Worm (Caenorhabditis elegans) whole organism, young adult: ENCODE results near the gene algn-13.

Source experiments
- Y67H2A.10 ChIP-seq: fragments of 200-800 bp; sonication (Bioruptor generic); conservative IDR thresholded peaks from 2 replicates; pipeline ENCODE4 v1.3.6; 2022; ENCODE audit warnings: missing genetic modification reagents, missing genetic modification characterization, missing compliant biosample characterization
- akir-1 ChIP-seq: fragments of 200-800 bp; sonication (Bioruptor generic); optimal IDR thresholded peaks from 2 replicates; lab custom pipeline; 2018; ENCODE audit warnings: mild to moderate bottlenecking, missing genetic modification characterization, moderate library complexity, missing compliant biosample characterization
- egl-44 ChIP-seq: fragments of 200-800 bp; sonication (Bioruptor generic); IDR thresholded peaks from 2 replicates; pipeline ENCODE4 v1.3.6; 2022; ENCODE audit warnings: missing genetic modification reagents, missing genetic modification characterization, missing compliant biosample characterization
- hmg-20 ChIP-seq: fragments of 200-800 bp; sonication (Bioruptor generic); IDR thresholded peaks from 2 replicates; pipeline ENCODE4 v1.3.6; 2022; ENCODE audit warnings: missing genetic modification reagents, missing genetic modification characterization, missing compliant biosample characterization
- madf-8 ChIP-seq: fragments of 200-800 bp; sonication (Bioruptor generic); conservative IDR thresholded peaks from 2 replicates; pipeline ENCODE4 v1.3.6; 2022; ENCODE audit warnings: missing genetic modification reagents, missing genetic modification characterization, missing compliant biosample characterization
- mcd-1 ChIP-seq: fragments of 200-800 bp; sonication (Bioruptor generic); IDR thresholded peaks from 2 replicates; pipeline ENCODE4 v1.3.6; 2022; ENCODE audit warnings: missing genetic modification reagents, missing genetic modification characterization, missing compliant biosample characterization
- somi-1 ChIP-seq: fragments of 200-800 bp; sonication (Bioruptor generic); optimal IDR thresholded peaks from 2 replicates; lab custom pipeline; 2018; ENCODE audit warnings: mild to moderate bottlenecking, missing genetic modification characterization, missing compliant biosample characterization
- tbp1 ChIP-seq: fragments of 200-800 bp; sonication (Bioruptor generic); optimal IDR thresholded peaks from 2 replicates; lab custom pipeline; 2018; ENCODE audit warnings: mild to moderate bottlenecking, missing genetic modification characterization, missing compliant biosample characterization
- tlf-1 ChIP-seq: fragments of 200-800 bp; sonication (Bioruptor generic); optimal IDR thresholded peaks from 2 replicates; lab custom pipeline; 2018; ENCODE audit warnings: mild to moderate bottlenecking, missing genetic modification characterization, missing compliant biosample characterization
- unc-130 ChIP-seq: sonication (generic microtip); optimal IDR thresholded peaks from 2 replicates; lab custom pipeline; 2016; ENCODE audit warnings: missing genetic modification reagents, missing genetic modification characterization, missing compliant biosample characterization
- xnd-1 ChIP-seq: sonication (generic microtip); optimal IDR thresholded peaks from 2 replicates; lab custom pipeline; 2016; ENCODE audit warnings: missing genotype, missing genetic modification reagents, missing genetic modification characterization, missing compliant biosample characterization
- ztf-6 ChIP-seq: fragments of 200-800 bp; sonication (Bioruptor generic); IDR thresholded peaks from 2 replicates; pipeline ENCODE4 v1.3.6; 2022; ENCODE audit warnings: missing genetic modification reagents, missing genetic modification characterization, missing compliant biosample characterization

- TF ChIP-seq egl-44 (GFP tag; lab: Robert Waterston, UW) (no peak), somi-1 (GFP tag; lab: Kevin White, UChicago) (no peak), madf-8 (GFP tag; lab: Robert Waterston, UW) (no peak), mcd-1 (GFP tag; lab: Robert Waterston, UW) (no peak), Y67H2A.10 (GFP tag; lab: Robert Waterston, UW) (no peak), hmg-20 (no peak), tbp1 (GFP tag; lab: Kevin White, UChicago) (no peak), ztf-6 (no peak), unc-130 (GFP tag; lab: Kevin White, UChicago) (no peak), akir-1 (GFP tag; lab: Kevin White, UChicago) (no peak), tlf-1 (no peak), xnd-1 (no peak)
These were observed 25.0 kb upstream of the algn-13 start for ce11 chrV:13986823-13987222.
